Fruit fly (Drosophila melanogaster): ENCODE results near the gene Sgt.
A peak's percentile ranks its signal among the peaks of the same experiment; 100 is the strongest.

Gene Sgt

dm6 chr2L:17480943-17481580 lies 9.7 kb downstream of the Sgt start, which contains the start of the genes fws and Lamtor3 (continued):
- TF ChIP-seq E2f1 (GFP tag; IDR thresholded peaks at IDR 0.05) (peak; percentile 99), aop (GFP tag; IDR thresholded peaks at IDR 0.05) (peak; percentile 93), otp (GFP tag; IDR thresholded peaks at IDR 0.05) (peak; percentile 98), crc (GFP tag; optimal IDR thresholded peaks at IDR 0.05) (peak; percentile 31), Hsf (GFP tag; optimal IDR thresholded peaks at IDR 0.05) (peak; percentile 93), CG7271 (tag; optimal IDR thresholded peaks at IDR 0.05) (peak; percentile 96), Scr (GFP tag; IDR thresholded peaks at IDR 0.05; ENCODE audit: partially characterized antibody) (peak; percentile 62), grau (tag; optimal IDR thresholded peaks at IDR 0.05) (peak; percentile 97), CG18599 (GFP tag; optimal IDR thresholded peaks at IDR 0.05) (peak; percentile 98), az2 (GFP tag; optimal IDR thresholded peaks at IDR 0.05) (peak; percentile 98), pzg (GFP tag; optimal IDR thresholded peaks at IDR 0.05) (peak; percentile 41), Ets65A (GFP tag) (peak; percentile 98), fd64A (GFP tag; optimal IDR thresholded peaks at IDR 0.05) (peak; percentile 93), CG7372 (GFP tag; IDR thresholded peaks at IDR 0.05) (peak; percentile 99), sens (GFP tag) (peak; percentile 97), CG10565 (GFP tag; optimal IDR thresholded peaks at IDR 0.05) (peak; percentile 74), fd3F (GFP tag; optimal IDR thresholded peaks at IDR 0.05) (peak; percentile 98), CG10267 (tag; optimal IDR thresholded peaks at IDR 0.05) (peak; percentile 91), onecut (GFP tag; IDR thresholded peaks at IDR 0.05) (peak; percentile 94), exex (tag; optimal IDR thresholded peaks at IDR 0.05) (peak; percentile 85), CG12942 (GFP tag; optimal IDR thresholded peaks at IDR 0.05) (peak; percentile 96), CG1603 (tag; optimal IDR thresholded peaks at IDR 0.05) (peak; percentile 82), CG17612 (GFP tag; IDR thresholded peaks at IDR 0.05) (peak; percentile 97), CG17829 (tag; optimal IDR thresholded peaks at IDR 0.05) (peak; percentile 98), chm (GFP tag; IDR thresholded peaks at IDR 0.05) (peak; percentile 99), tgo (GFP tag; IDR thresholded peaks at IDR 0.05) (peak; percentile 99), psq (GFP tag; optimal IDR thresholded peaks at IDR 0.05) (peak; percentile 95), Jarid2 (GFP tag; optimal IDR thresholded peaks at IDR 0.05) (peak; percentile 88), CG4707 (GFP tag; optimal IDR thresholded peaks at IDR 0.05) (peak; percentile 87), CG7928 (GFP tag; optimal IDR thresholded peaks at IDR 0.05) (peak; percentile 83), emc (GFP tag; optimal IDR thresholded peaks at IDR 0.05) (peak; percentile 52), Lhr (GFP tag; optimal IDR thresholded peaks at IDR 0.05) (peak; percentile 93), CG4820 (GFP tag; optimal IDR thresholded peaks at IDR 0.05) (peak; percentile 95), CG12299 (tag; optimal IDR thresholded peaks at IDR 0.05) (peak; percentile 94), Sox100B (GFP tag; optimal IDR thresholded peaks at IDR 0.05) (peak; percentile 95), dati (GFP tag; IDR thresholded peaks at IDR 0.05) (peak; percentile 98), hbn (GFP tag; IDR thresholded peaks at IDR 0.05; ENCODE audit: partially characterized antibody) (peak; percentile 27; the same call in 1 of the 2 replicates), ftz-f1 (GFP tag; optimal IDR thresholded peaks at IDR 0.05) (peak; percentile 66), ac (GFP tag; optimal IDR thresholded peaks at IDR 0.05) (peak; percentile 86), CG2116 (GFP tag; optimal IDR thresholded peaks at IDR 0.05) (peak; percentile 88), CG12155 (GFP tag; optimal IDR thresholded peaks at IDR 0.05) (peak; percentile 96), pita (GFP tag; optimal IDR thresholded peaks at IDR 0.05) (no peak), so (GFP tag; IDR thresholded peaks at IDR 0.05) (peak; percentile 99), CG15011 (GFP tag; optimal IDR thresholded peaks at IDR 0.05) (peak; percentile 94), CG3838 (GFP tag; optimal IDR thresholded peaks at IDR 0.05) (peak; percentile 87), maf-S (GFP tag; optimal IDR thresholded peaks at IDR 0.05) (peak; percentile 86), Deaf1 (tag; optimal IDR thresholded peaks at IDR 0.05) (peak; percentile 77), Aef1 (GFP tag; IDR thresholded peaks at IDR 0.05) (peak; percentile 99), mirr (GFP tag; optimal IDR thresholded peaks at IDR 0.05) (peak; percentile 56), Atf6 (GFP tag; IDR thresholded peaks at IDR 0.05) (peak; percentile 98)
